Worm (Caenorhabditis elegans) whole organism, young adult: ENCODE measurements around the gene Y12A6A.1.
A peak's percentile ranks its signal among the peaks of the same experiment; 100 is the strongest.

Source experiments
- B0019.2 ChIP-seq: fragments of 200-800 bp; sonication (Bioruptor generic); conservative IDR thresholded peaks from 2 replicates; pipeline ENCODE4 v1.3.6; 2022; ENCODE audit warnings: missing genetic modification reagents, missing genetic modification characterization, missing compliant biosample characterization
- B0035.1 ChIP-seq: sonication (generic microtip); optimal IDR thresholded peaks from 2 replicates; lab custom pipeline; 2016; ENCODE audit warnings: missing genetic modification characterization, mild to moderate bottlenecking, missing compliant biosample characterization, missing genotype, missing genetic modification reagents
- B0336.3 ChIP-seq: fragments of 200-800 bp; sonication (Bioruptor generic); IDR thresholded peaks from 2 replicates; pipeline ENCODE4 v1.3.6; 2022; ENCODE audit warnings: missing genetic modification characterization, missing compliant biosample characterization
- C17E4.6 ChIP-seq: fragments of 200-800 bp; sonication (Bioruptor generic); IDR thresholded peaks from 2 replicates; pipeline ENCODE4 v1.3.6; 2022; ENCODE audit warnings: missing genetic modification reagents, missing genetic modification characterization, missing compliant biosample characterization
- D2030.7 ChIP-seq: fragments of 200-800 bp; sonication (Bioruptor generic); IDR thresholded peaks from 2 replicates; pipeline ENCODE4 v1.3.6; 2022; ENCODE audit warnings: missing genetic modification reagents, missing genetic modification characterization, missing compliant biosample characterization
- F33H1.4 ChIP-seq: fragments of 200-800 bp; sonication (Bioruptor generic); IDR thresholded peaks from 2 replicates; pipeline ENCODE4 v1.3.6; 2022; ENCODE audit warnings: missing genetic modification reagents, missing genetic modification characterization, missing compliant biosample characterization
- F37B4.10 ChIP-seq: fragments of 200-800 bp; sonication (Bioruptor generic); IDR thresholded peaks from 2 replicates; pipeline ENCODE4 v1.3.6; 2022; ENCODE audit warnings: missing genetic modification characterization, missing compliant biosample characterization
- F49E8.2 ChIP-seq: sonication (generic microtip); optimal IDR thresholded peaks from 3 replicates; lab custom pipeline; 2017; ENCODE audit warnings: missing genetic modification characterization, mild to moderate bottlenecking, missing compliant biosample characterization, antibody characterized with exemption, moderate library complexity; ENCODE audit not compliant: insufficient read depth
- Y53F4B.3 ChIP-seq: fragments of 200-800 bp; sonication (Bioruptor generic); IDR thresholded peaks from 2 replicates; pipeline ENCODE4 v1.3.6; 2022; ENCODE audit warnings: missing genetic modification reagents, missing genetic modification characterization, missing compliant biosample characterization
- Y79H2A.3 ChIP-seq: fragments of 200-800 bp; sonication (Bioruptor generic); conservative IDR thresholded peaks from 2 replicates; pipeline ENCODE4 v1.3.6; 2022; ENCODE audit warnings: missing genetic modification reagents, missing genetic modification characterization, missing compliant biosample characterization
- ZK185.1 ChIP-seq: sonication (generic microtip); optimal IDR thresholded peaks from 2 replicates; lab custom pipeline; 2016; ENCODE audit warnings: mild to moderate bottlenecking, missing genetic modification characterization, missing compliant biosample characterization; ENCODE audit not compliant: poor library complexity, severe bottlenecking
- ama-1 ChIP-seq, 3 experiments: fragments of 150-350 bp in 1 of 3; sonication (generic microtip) in 2 of 3; optimal IDR thresholded peaks; 2 replicates each; lab custom pipeline; 2014 to 2018; ENCODE audit warnings: missing biosample characterization in 2 of 3, missing genetic modification characterization in 2 of 3, missing genetic modification reagents in 2 of 3
- aptf-3 ChIP-seq: fragments of 200-800 bp; sonication (Bioruptor generic); IDR thresholded peaks from 2 replicates; pipeline ENCODE4 v1.3.6; 2022; ENCODE audit warnings: missing genetic modification characterization, missing compliant biosample characterization
- athp-1 ChIP-seq: sonication (generic microtip); optimal IDR thresholded peaks from 2 replicates; lab custom pipeline; 2017; ENCODE audit warnings: mild to moderate bottlenecking, missing genetic modification characterization, missing compliant biosample characterization
- attf-3 ChIP-seq: fragments of 200-800 bp; sonication (Bioruptor generic); conservative IDR thresholded peaks from 2 replicates; pipeline ENCODE4 v1.3.6; 2022; ENCODE audit warnings: missing genetic modification reagents, missing genetic modification characterization, missing compliant biosample characterization
- attf-6 ChIP-seq: fragments of 200-800 bp; sonication (Bioruptor generic); IDR thresholded peaks from 2 replicates; pipeline ENCODE4 v1.3.6; 2022; ENCODE audit warnings: missing genetic modification reagents, missing genetic modification characterization, missing compliant biosample characterization
- bed-2 ChIP-seq: fragments of 200-800 bp; sonication (Bioruptor generic); IDR thresholded peaks from 2 replicates; pipeline ENCODE4 v1.3.6; 2022; ENCODE audit warnings: missing genetic modification reagents, missing genetic modification characterization, missing compliant biosample characterization
- ceh-100 ChIP-seq: fragments of 200-800 bp; sonication (Bioruptor generic); IDR thresholded peaks from 2 replicates; pipeline ENCODE4 v1.3.6; 2022; ENCODE audit warnings: missing genetic modification reagents, missing genetic modification characterization, missing compliant biosample characterization
- ceh-91 ChIP-seq: fragments of 200-800 bp; sonication (Bioruptor generic); IDR thresholded peaks from 2 replicates; pipeline ENCODE4 v1.3.6; 2022; ENCODE audit warnings: missing genetic modification reagents, missing genetic modification characterization, missing compliant biosample characterization
- dox-1 ChIP-seq: fragments of 200-800 bp; sonication (Bioruptor generic); IDR thresholded peaks from 2 replicates; pipeline ENCODE4 v1.3.6; 2022; ENCODE audit warnings: missing genetic modification reagents, missing genetic modification characterization, missing compliant biosample characterization
- egl-44 ChIP-seq: fragments of 200-800 bp; sonication (Bioruptor generic); IDR thresholded peaks from 2 replicates; pipeline ENCODE4 v1.3.6; 2022; ENCODE audit warnings: missing genetic modification reagents, missing genetic modification characterization, missing compliant biosample characterization
- egrh-3 ChIP-seq: fragments of 200-800 bp; sonication (Bioruptor generic); IDR thresholded peaks from 2 replicates; pipeline ENCODE4 v1.3.6; 2022; ENCODE audit warnings: missing genetic modification reagents, missing genetic modification characterization, missing compliant biosample characterization
- let-526 ChIP-seq: fragments of 200-800 bp; sonication (Bioruptor generic); IDR thresholded peaks from 2 replicates; pipeline ENCODE4 v1.3.6; 2022; ENCODE audit warnings: missing genetic modification reagents, missing genetic modification characterization, missing compliant biosample characterization
- let-607 ChIP-seq, 2 experiments: fragments of 200-800 bp in 1 of 2; sonication (Bioruptor generic) in 1 of 2; sonication (generic microtip) in 1 of 2; optimal IDR thresholded peaks; 2 replicates each; lab custom pipeline; 2016 to 2018; ENCODE audit warnings: mild to moderate bottlenecking in 2 of 2, missing compliant biosample characterization in 2 of 2, missing genetic modification characterization in 2 of 2, moderate library complexity in 2 of 2, missing genotype in 1 of 2
- lin-54 ChIP-seq: fragments of 200-800 bp; sonication (Bioruptor generic); optimal IDR thresholded peaks from 2 replicates; lab custom pipeline; 2018; ENCODE audit warnings: mild to moderate bottlenecking, missing genetic modification characterization, missing compliant biosample characterization
- lsy-27 ChIP-seq: sonication (generic microtip); optimal IDR thresholded peaks from 2 replicates; lab custom pipeline; 2017; ENCODE audit warnings: missing genetic modification characterization, mild to moderate bottlenecking, missing compliant biosample characterization, antibody characterized with exemption, missing genotype, borderline replicate concordance; ENCODE audit not compliant: insufficient read depth
- madf-10 ChIP-seq: sonication (generic microtip); optimal IDR thresholded peaks from 2 replicates; lab custom pipeline; 2016; ENCODE audit warnings: mild to moderate bottlenecking, missing genetic modification characterization, missing compliant biosample characterization
- mel-28 ChIP-seq: sonication (generic microtip); optimal IDR thresholded peaks from 2 replicates; lab custom pipeline; 2016; ENCODE audit warnings: borderline replicate concordance, mild to moderate bottlenecking, missing genetic modification characterization, missing compliant biosample characterization
- nfya-2 ChIP-seq: fragments of 200-800 bp; sonication (Bioruptor generic); IDR thresholded peaks from 2 replicates; pipeline ENCODE4 v1.3.6; 2022; ENCODE audit warnings: missing genetic modification reagents, missing genetic modification characterization, missing compliant biosample characterization
- nhr-120 ChIP-seq: fragments of 200-800 bp; sonication (Bioruptor generic); IDR thresholded peaks from 2 replicates; pipeline ENCODE4 v1.3.6; 2022; ENCODE audit warnings: missing genetic modification characterization, missing compliant biosample characterization
- nhr-179 ChIP-seq: sonication (generic microtip); optimal IDR thresholded peaks from 2 replicates; lab custom pipeline; 2016; ENCODE audit warnings: mild to moderate bottlenecking, missing genetic modification characterization, missing compliant biosample characterization
- nhr-90 ChIP-seq: sonication (generic microtip); optimal IDR thresholded peaks from 2 replicates; lab custom pipeline; 2016; ENCODE audit warnings: missing genotype, mild to moderate bottlenecking, missing genetic modification characterization, missing compliant biosample characterization
- rcor-1 ChIP-seq: fragments of 200-800 bp; sonication (Bioruptor generic); IDR thresholded peaks from 2 replicates; pipeline ENCODE4 v1.3.6; 2022; ENCODE audit warnings: missing genetic modification reagents, missing genetic modification characterization, missing compliant biosample characterization
- repo-1 ChIP-seq: sonication (generic microtip); optimal IDR thresholded peaks from 2 replicates; lab custom pipeline; 2017; ENCODE audit warnings: mild to moderate bottlenecking, missing genetic modification characterization, missing compliant biosample characterization
- unc-130 ChIP-seq: sonication (generic microtip); optimal IDR thresholded peaks from 2 replicates; lab custom pipeline; 2016; ENCODE audit warnings: missing genetic modification reagents, missing genetic modification characterization, missing compliant biosample characterization
- unc-62 ChIP-seq: fragments of 150-350 bp; optimal IDR thresholded peaks from 2 replicates; lab custom pipeline; 2014; ENCODE audit warnings: missing biosample characterization, missing genetic modification reagents, missing genetic modification characterization
- zim-3 ChIP-seq: sonication (generic microtip); optimal IDR thresholded peaks from 2 replicates; lab custom pipeline; 2017; ENCODE audit warnings: mild to moderate bottlenecking, missing genetic modification characterization, moderate library complexity, missing compliant biosample characterization
- ztf-18 ChIP-seq: sonication (generic microtip); optimal IDR thresholded peaks from 2 replicates; lab custom pipeline; 2016; ENCODE audit warnings: missing genotype, mild to moderate bottlenecking, missing genetic modification characterization, missing compliant biosample characterization
- ztf-22 ChIP-seq: fragments of 200-800 bp; sonication (Bioruptor generic); optimal IDR thresholded peaks from 2 replicates; lab custom pipeline; 2018; ENCODE audit warnings: mild to moderate bottlenecking, missing genetic modification characterization, moderate library complexity, missing compliant biosample characterization
- ztf-28 ChIP-seq: fragments of 200-800 bp; sonication (Bioruptor generic); IDR thresholded peaks from 2 replicates; pipeline ENCODE4 v1.3.6; 2022; ENCODE audit warnings: missing genetic modification reagents, missing genetic modification characterization, missing compliant biosample characterization
- ztf-3 ChIP-seq: fragments of 200-800 bp; sonication (Bioruptor generic); optimal IDR thresholded peaks from 2 replicates; lab custom pipeline; 2018; ENCODE audit warnings: mild to moderate bottlenecking, missing genetic modification characterization, missing compliant biosample characterization
- ztf-6 ChIP-seq: fragments of 200-800 bp; sonication (Bioruptor generic); IDR thresholded peaks from 2 replicates; pipeline ENCODE4 v1.3.6; 2022; ENCODE audit warnings: missing genetic modification reagents, missing genetic modification characterization, missing compliant biosample characterization

Gene Y12A6A.1

ce11 chrX:13653573-13653972 lies 32.0 kb upstream of the Y12A6A.1 start (continued):
- TF ChIP-seq Y79H2A.3 (GFP tag; lab: Robert Waterston, UW): no peak
- no peak for TF ChIP-seq unc-62 (GFP tag; lab: Kevin White, UChicago)
- no peak for TF ChIP-seq ztf-22 (GFP tag; lab: Kevin White, UChicago)
- no peak for TF ChIP-seq F37B4.10 (GFP tag; lab: Robert Waterston, UW)
- peak; percentile 30 for TF ChIP-seq nhr-179
- TF ChIP-seq aptf-3 (GFP tag; lab: Robert Waterston, UW): peak; percentile 79; the same call in 1 of the 2 replicates
- TF ChIP-seq mel-28 (tag; lab: Kevin White, UChicago): no peak
- TF ChIP-seq ceh-100 (GFP tag; lab: Robert Waterston, UW): no peak
- TF ChIP-seq ztf-6 (GFP tag; lab: Robert Waterston, UW): 0 out of 2 replicates have a peak, but pooled peaks have one; percentile 12
- no peak for TF ChIP-seq zim-3 (tag; lab: Kevin White, UChicago)
- no peak for TF ChIP-seq B0035.1 (tag; lab: Kevin White, UChicago)
- TF ChIP-seq unc-130: peak; percentile 5
- no peak for TF ChIP-seq athp-1 (tag; lab: Kevin White, UChicago)
- TF ChIP-seq Y53F4B.3 (GFP tag; lab: Robert Waterston, UW): no peak
- no peak for TF ChIP-seq bed-2 (GFP tag; lab: Robert Waterston, UW)
- peak; percentile 56 for TF ChIP-seq ztf-18 (tag; lab: Kevin White, UChicago)
- TF ChIP-seq egrh-3 (GFP tag; lab: Robert Waterston, UW): no peak
- no peak for TF ChIP-seq B0336.3 (GFP tag; lab: Robert Waterston, UW)
- TF ChIP-seq D2030.7: peak; percentile 77
- TF ChIP-seq ama-1 (optimal IDR thresholded peaks at IDR 0.05; lab: Kevin White, UChicago): no peak
- TF ChIP-seq ama-1 (GFP tag; optimal IDR thresholded peaks at IDR 0.05; lab: Kevin White, UChicago): peak; percentile 47 to 57
- no peak for TF ChIP-seq ztf-3 (GFP tag; lab: Kevin White, UChicago)
- TF ChIP-seq dox-1 (GFP tag; lab: Robert Waterston, UW): peak; percentile 80
- TF ChIP-seq attf-3: no peak
- TF ChIP-seq let-607 (tag; optimal IDR thresholded peaks at IDR 0.05; lab: Kevin White, UChicago): peak in 1 of 2 experiments; percentile 4
- no peak for TF ChIP-seq ztf-28 (GFP tag; lab: Robert Waterston, UW)
- TF ChIP-seq C17E4.6: no peak
- peak; percentile 10 for TF ChIP-seq F49E8.2
- peak; percentile 58 for TF ChIP-seq ZK185.1 (tag; lab: Kevin White, UChicago)
- peak; percentile 85 for TF ChIP-seq nhr-90 (tag; lab: Kevin White, UChicago)

- TF ChIP-seq madf-10 (tag; lab: Kevin White, UChicago) (no peak), rcor-1 (GFP tag; lab: Robert Waterston, UW) (no peak), ceh-91 (GFP tag; lab: Robert Waterston, UW) (no peak), ceh-100 (GFP tag; lab: Robert Waterston, UW) (no peak), lsy-27 (tag; lab: Kevin White, UChicago) (no peak), egl-44 (GFP tag; lab: Robert Waterston, UW) (no peak), attf-6 (no peak), nhr-179 (no peak), repo-1 (tag; lab: Kevin White, UChicago) (no peak), nfya-2 (GFP tag; lab: Robert Waterston, UW) (no peak), nhr-120 (GFP tag; lab: Robert Waterston, UW) (no peak), let-526 (no peak), F33H1.4 (GFP tag; lab: Robert Waterston, UW) (no peak), lin-54 (no peak), B0019.2 (GFP tag; lab: Robert Waterston, UW) (no peak)
Observed at ce11 chrX:13650799-13651198, 29.3 kb upstream of the Y12A6A.1 start, which contains the start of gene C40C9.4. Gene C40C9.4 (plus strand): TSS chrX:13651099.
